Worm (Caenorhabditis elegans) whole organism, L4 larva: ENCODE measurements around the gene byn-1.
A peak's percentile ranks its signal among the peaks of the same experiment; 100 is the strongest.

Source experiments
- D1046.2 ChIP-seq: fragments of 200-800 bp; sonication (Bioruptor generic); IDR thresholded peaks from 2 replicates; pipeline ENCODE4 v1.3.6; 2022; ENCODE audit warnings: missing genetic modification characterization, missing compliant biosample characterization
- F26F4.8 ChIP-seq: fragments of 200-800 bp; sonication (Bioruptor generic); conservative IDR thresholded peaks from 2 replicates; pipeline ENCODE4 v1.3.6; 2022; ENCODE audit warnings: missing genetic modification characterization, missing compliant biosample characterization
- F37D6.2 ChIP-seq: sonication (generic microtip); optimal IDR thresholded peaks from 2 replicates; lab custom pipeline; 2016; ENCODE audit warnings: mild to moderate bottlenecking, missing genetic modification characterization, missing compliant biosample characterization
- F44E2.7 ChIP-seq: fragments of 200-800 bp; sonication (Bioruptor generic); IDR thresholded peaks from 2 replicates; pipeline ENCODE4 v2.1.2; 2022; ENCODE audit warnings: missing genetic modification characterization, missing compliant biosample characterization
- F49E8.2 ChIP-seq: sonication (generic microtip); optimal IDR thresholded peaks from 2 replicates; lab custom pipeline; 2016; ENCODE audit warnings: missing compliant biosample characterization, mild to moderate bottlenecking, missing genetic modification characterization, borderline replicate concordance
- T26A8.4 ChIP-seq: fragments of 200-800 bp; sonication (Bioruptor generic); IDR thresholded peaks from 2 replicates; pipeline ENCODE4 v1.3.6; 2022; ENCODE audit warnings: missing genetic modification characterization, missing compliant biosample characterization
- Y48G9A.11 ChIP-seq: fragments of 200-800 bp; sonication (Bioruptor generic); IDR thresholded peaks from 2 replicates; pipeline ENCODE4 v1.3.6; 2022; ENCODE audit warnings: missing genetic modification reagents, missing genetic modification characterization, missing compliant biosample characterization
- ZK337.2 ChIP-seq: fragments of 200-800 bp; sonication (Bioruptor generic); IDR thresholded peaks from 2 replicates; pipeline ENCODE4 v1.3.6; 2022; ENCODE audit warnings: missing genetic modification reagents, missing genetic modification characterization, missing compliant biosample characterization
- aly-2 ChIP-seq: sonication (generic microtip); optimal IDR thresholded peaks from 2 replicates; lab custom pipeline; 2018; ENCODE audit warnings: missing biosample characterization, missing genetic modification characterization
- attf-4 ChIP-seq: sonication (generic microtip); optimal IDR thresholded peaks from 3 replicates; lab custom pipeline; 2017; ENCODE audit warnings: missing biosample characterization, missing genetic modification characterization
- ceh-28 ChIP-seq: fragments of 150-350 bp; optimal IDR thresholded peaks from 2 replicates; lab custom pipeline; 2014; ENCODE audit warnings: missing biosample characterization, missing genetic modification reagents, missing genetic modification characterization
- ctbp-1 ChIP-seq: fragments of 200-800 bp; sonication (Bioruptor generic); IDR thresholded peaks from 2 replicates; pipeline ENCODE4 v1.3.6; 2022; ENCODE audit warnings: missing genetic modification reagents, missing genetic modification characterization, missing compliant biosample characterization
- daf-12 ChIP-seq: fragments of 150-350 bp; optimal IDR thresholded peaks from 2 replicates; lab custom pipeline; 2014; ENCODE audit warnings: missing biosample characterization, missing genetic modification reagents, missing genetic modification characterization
- daf-16 ChIP-seq, 3 experiments: sonication (generic microtip); optimal IDR thresholded peaks; 2 replicates each; lab custom pipeline; 2016 to 2017; ENCODE audit warnings: missing genetic modification characterization in 3 of 3, missing genetic modification reagents in 3 of 3, mild to moderate bottlenecking in 2 of 3, missing compliant biosample characterization in 2 of 3, missing biosample characterization in 1 of 3, moderate library complexity in 1 of 3
- daf-8 ChIP-seq: fragments of 200-800 bp; sonication (Bioruptor generic); IDR thresholded peaks from 2 replicates; pipeline ENCODE4 v1.3.6; 2022; ENCODE audit warnings: missing genetic modification characterization, missing compliant biosample characterization
- dmd-8 ChIP-seq: fragments of 200-800 bp; sonication (Bioruptor generic); IDR thresholded peaks from 2 replicates; pipeline ENCODE4 v1.3.6; 2022; ENCODE audit warnings: missing genetic modification characterization, missing compliant biosample characterization
- dmd-9 ChIP-seq: fragments of 200-800 bp; sonication (Bioruptor generic); IDR thresholded peaks from 2 replicates; pipeline ENCODE4 v1.3.6; 2022; ENCODE audit warnings: missing genetic modification reagents, missing genetic modification characterization, missing compliant biosample characterization
- dpl-1 ChIP-seq: fragments of 150-350 bp; optimal IDR thresholded peaks from 2 replicates; lab custom pipeline; 2014; ENCODE audit warnings: missing biosample characterization, missing genetic modification reagents, missing genetic modification characterization
- duxl-1 ChIP-seq: sonication (generic microtip); optimal IDR thresholded peaks from 2 replicates; lab custom pipeline; 2016; ENCODE audit warnings: mild to moderate bottlenecking, missing genetic modification characterization, moderate library complexity, missing compliant biosample characterization; ENCODE audit not compliant: poor library complexity
- dve-1 ChIP-seq: sonication (generic microtip); optimal IDR thresholded peaks from 2 replicates; lab custom pipeline; 2017; ENCODE audit warnings: antibody characterized with exemption, mild to moderate bottlenecking, missing genetic modification characterization, missing compliant biosample characterization; ENCODE audit not compliant: insufficient read depth
- fkh-10 ChIP-seq: fragments of 150-350 bp; optimal IDR thresholded peaks from 2 replicates; lab custom pipeline; 2014; ENCODE audit warnings: missing biosample characterization, missing genetic modification reagents, missing genetic modification characterization
- hlh-30 ChIP-seq: sonication (generic microtip); optimal IDR thresholded peaks from 2 replicates; lab custom pipeline; 2017; ENCODE audit warnings: antibody characterized with exemption, mild to moderate bottlenecking, missing genetic modification characterization, missing compliant biosample characterization; ENCODE audit not compliant: insufficient read depth
- hmg-1.1 ChIP-seq: fragments of 200-800 bp; sonication (Bioruptor generic); IDR thresholded peaks from 2 replicates; pipeline ENCODE4 v1.3.6; 2022; ENCODE audit warnings: missing genetic modification reagents, missing genetic modification characterization, missing compliant biosample characterization
- jun-1 ChIP-seq: fragments of 150-350 bp; optimal IDR thresholded peaks from 2 replicates; lab custom pipeline; 2014; ENCODE audit warnings: missing biosample characterization, missing genetic modification reagents, missing genetic modification characterization
- lim-7 ChIP-seq: fragments of 200-800 bp; sonication (Bioruptor generic); IDR thresholded peaks from 2 replicates; pipeline ENCODE4 v1.3.6; 2022; ENCODE audit warnings: missing genetic modification characterization, missing compliant biosample characterization
- lin-13 ChIP-seq: fragments of 150-350 bp; optimal IDR thresholded peaks from 2 replicates; lab custom pipeline; 2014; ENCODE audit warnings: missing biosample characterization, missing genetic modification reagents, missing genetic modification characterization
- lin-38 ChIP-seq: fragments of 200-800 bp; sonication (Bioruptor generic); IDR thresholded peaks from 2 replicates; pipeline ENCODE4 v1.3.6; 2022; ENCODE audit warnings: missing genetic modification reagents, missing genetic modification characterization, missing compliant biosample characterization
- lin-39 ChIP-seq: fragments of 150-350 bp; optimal IDR thresholded peaks from 2 replicates; lab custom pipeline; 2014; ENCODE audit warnings: missing biosample characterization, missing genetic modification reagents, missing genetic modification characterization
- madf-9 ChIP-seq: fragments of 200-800 bp; sonication (Bioruptor generic); conservative IDR thresholded peaks from 2 replicates; pipeline ENCODE4 v1.3.6; 2022; ENCODE audit warnings: missing genetic modification reagents, missing genetic modification characterization, missing compliant biosample characterization
- mdt-29 ChIP-seq: fragments of 200-800 bp; sonication (Bioruptor generic); IDR thresholded peaks from 2 replicates; pipeline ENCODE4 v1.3.6; 2022; ENCODE audit warnings: missing genetic modification reagents, missing genetic modification characterization, missing compliant biosample characterization
- mes-2 ChIP-seq: sonication (generic microtip); optimal IDR thresholded peaks from 2 replicates; lab custom pipeline; 2016; ENCODE audit warnings: missing genotype, mild to moderate bottlenecking, missing genetic modification characterization, missing compliant biosample characterization; ENCODE audit not compliant: poor library complexity, severe bottlenecking
- mxl-2 ChIP-seq: fragments of 200-800 bp; sonication (Bioruptor generic); conservative IDR thresholded peaks from 2 replicates; pipeline ENCODE4 v1.3.6; 2022; ENCODE audit warnings: missing genetic modification reagents, missing genetic modification characterization, missing compliant biosample characterization
- mxl-3 ChIP-seq: fragments of 200-800 bp; sonication (Bioruptor generic); optimal IDR thresholded peaks from 2 replicates; lab custom pipeline; 2018; ENCODE audit warnings: mild to moderate bottlenecking, missing genetic modification characterization, missing compliant biosample characterization
- nhr-10 ChIP-seq: fragments of 150-350 bp; optimal IDR thresholded peaks from 2 replicates; lab custom pipeline; 2014; ENCODE audit warnings: missing biosample characterization, missing genetic modification characterization
- nhr-11 ChIP-seq: fragments of 150-350 bp; optimal IDR thresholded peaks from 2 replicates; lab custom pipeline; 2014; ENCODE audit warnings: missing biosample characterization, missing genetic modification characterization
- nhr-111 ChIP-seq: fragments of 200-800 bp; sonication (Bioruptor generic); optimal IDR thresholded peaks from 2 replicates; lab custom pipeline; 2018; ENCODE audit warnings: mild to moderate bottlenecking, missing genetic modification characterization, missing compliant biosample characterization
- nhr-41 ChIP-seq: fragments of 200-800 bp; sonication (Bioruptor generic); IDR thresholded peaks from 2 replicates; pipeline ENCODE4 v1.3.6; 2022; ENCODE audit warnings: missing genetic modification reagents, missing genetic modification characterization, missing compliant biosample characterization
- nhr-48 ChIP-seq: sonication (generic microtip); optimal IDR thresholded peaks from 2 replicates; lab custom pipeline; 2016; ENCODE audit warnings: mild to moderate bottlenecking, missing genetic modification characterization, missing compliant biosample characterization
- nhr-76 ChIP-seq: fragments of 150-350 bp; optimal IDR thresholded peaks from 2 replicates; lab custom pipeline; 2014; ENCODE audit warnings: missing biosample characterization, missing genetic modification characterization
- pha-4 ChIP-seq, 2 experiments: fragments of 150-350 bp in 1 of 2; fragments of 200-800 bp in 1 of 2; sonication (Bioruptor generic) in 1 of 2; IDR thresholded peaks in 1 of 2; optimal IDR thresholded peaks in 1 of 2; 2 replicates each; pipeline versions ENCODE4 v1.3.6 to Lab custom; 2014 to 2022; ENCODE audit warnings: missing genetic modification characterization in 2 of 2, missing genetic modification reagents in 2 of 2, missing biosample characterization in 1 of 2, missing compliant biosample characterization in 1 of 2
- pqm-1 ChIP-seq: sonication (generic microtip); optimal IDR thresholded peaks from 2 replicates; lab custom pipeline; 2017; ENCODE audit warnings: missing biosample characterization, missing genetic modification characterization
- sdz-12 ChIP-seq: fragments of 200-800 bp; sonication (Bioruptor generic); optimal IDR thresholded peaks from 2 replicates; lab custom pipeline; 2018; ENCODE audit warnings: mild to moderate bottlenecking, missing genetic modification characterization, missing compliant biosample characterization
- snpc-4 ChIP-seq: fragments of 150-350 bp; optimal IDR thresholded peaks from 2 replicates; lab custom pipeline; 2014; ENCODE audit warnings: missing biosample characterization, missing genetic modification characterization
- spr-1 ChIP-seq: sonication (generic microtip); optimal IDR thresholded peaks from 2 replicates; lab custom pipeline; 2016; ENCODE audit warnings: mild to moderate bottlenecking, missing genetic modification characterization, missing compliant biosample characterization
- spr-3 ChIP-seq: fragments of 200-800 bp; sonication (Bioruptor generic); optimal IDR thresholded peaks from 2 replicates; lab custom pipeline; 2018; ENCODE audit warnings: mild to moderate bottlenecking, missing genetic modification characterization, missing compliant biosample characterization
- unc-130 ChIP-seq: sonication (generic microtip); optimal IDR thresholded peaks from 2 replicates; lab custom pipeline; 2016; ENCODE audit warnings: missing genetic modification reagents, missing genetic modification characterization, missing compliant biosample characterization
- unc-39 ChIP-seq: sonication (generic microtip); optimal IDR thresholded peaks from 2 replicates; lab custom pipeline; 2017; ENCODE audit warnings: missing biosample characterization, missing genetic modification characterization
- zag-1 ChIP-seq: fragments of 150-350 bp; optimal IDR thresholded peaks from 2 replicates; lab custom pipeline; 2014; ENCODE audit warnings: missing biosample characterization, missing genetic modification characterization
- zfp-3 ChIP-seq: fragments of 200-800 bp; sonication (Bioruptor generic); conservative IDR thresholded peaks from 2 replicates; pipeline ENCODE4 v1.3.6; 2022; ENCODE audit warnings: missing genetic modification reagents, missing genetic modification characterization, missing compliant biosample characterization

Gene byn-1

DNA sequence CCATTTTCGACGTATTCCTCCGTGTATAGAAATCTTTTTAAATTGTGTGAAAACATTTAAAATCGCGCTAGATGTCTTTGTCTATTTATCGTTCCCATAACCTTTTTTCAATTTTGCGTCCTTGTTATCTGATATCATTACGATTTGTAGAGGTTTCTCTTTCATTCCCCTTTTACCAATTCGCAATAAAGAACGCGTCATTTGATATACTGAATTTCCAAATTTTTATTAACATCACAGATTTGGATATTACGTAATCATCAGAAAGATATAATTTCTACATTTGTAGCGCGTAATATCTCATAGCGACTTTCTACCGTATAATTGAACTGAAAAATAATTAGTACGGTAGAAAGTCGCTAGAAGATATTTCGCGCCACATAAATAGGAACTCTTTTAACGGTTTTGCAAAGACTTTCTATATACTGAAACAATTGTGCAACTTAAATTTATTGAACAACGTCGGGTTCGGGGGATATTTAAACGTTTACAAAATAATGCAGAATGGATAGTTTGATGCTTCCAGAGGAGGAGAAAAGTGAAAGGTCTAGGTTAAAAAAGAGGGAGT lies 27.0 kb downstream of the byn-1 start (continued):
- TF ChIP-seq pqm-1 (tag; lab: Kevin White, UChicago) = no peak
- TF ChIP-seq F44E2.7 = no peak
- TF ChIP-seq lin-39 (tag; lab: Kevin White, UChicago) = no peak
- no peak for TF ChIP-seq D1046.2 (GFP tag; lab: Robert Waterston, UW)
- peak; percentile 53; the same call in 1 of the 2 replicates for TF ChIP-seq pha-4 (GFP tag; IDR thresholded peaks at IDR 0.05; lab: Robert Waterston, UW)
- no peak for TF ChIP-seq pha-4 (tag; optimal IDR thresholded peaks at IDR 0.05; lab: Kevin White, UChicago)
- no peak for TF ChIP-seq nhr-11 (tag; lab: Kevin White, UChicago)
- no peak for TF ChIP-seq mes-2
- 0 out of 2 replicates have a peak, but pooled peaks have one; percentile 6 for TF ChIP-seq T26A8.4 (GFP tag; lab: Robert Waterston, UW)
- peak; percentile 44; the same call in 1 of the 2 replicates for TF ChIP-seq lin-38 (GFP tag; lab: Robert Waterston, UW)
- no peak for TF ChIP-seq snpc-4
- TF ChIP-seq dmd-9 (GFP tag; lab: Robert Waterston, UW) = no peak
- no peak for TF ChIP-seq nhr-48 (tag; lab: Kevin White, UChicago)
- no peak for TF ChIP-seq zfp-3
- no peak for TF ChIP-seq daf-12 (tag; lab: Kevin White, UChicago)
- TF ChIP-seq sdz-12 (GFP tag; lab: Kevin White, UChicago) = no peak
- no peak for TF ChIP-seq mxl-3 (GFP tag; lab: Kevin White, UChicago)
- no peak for TF ChIP-seq attf-4 (tag; lab: Kevin White, UChicago)
- no peak for TF ChIP-seq daf-8 (GFP tag; lab: Robert Waterston, UW)
- TF ChIP-seq daf-16 (GFP tag; optimal IDR thresholded peaks at IDR 0.05; lab: Kevin White, UChicago) = no peak
- TF ChIP-seq daf-16 (tag; optimal IDR thresholded peaks at IDR 0.05; lab: Kevin White, UChicago) = no peak
- TF ChIP-seq lin-13 = peak; percentile 3
- no peak for TF ChIP-seq nhr-10 (tag; lab: Kevin White, UChicago)
- no peak for TF ChIP-seq jun-1 (tag; lab: Kevin White, UChicago)
- TF ChIP-seq nhr-111 (GFP tag; lab: Kevin White, UChicago) = no peak
- TF ChIP-seq mxl-2 (GFP tag; lab: Robert Waterston, UW) = no peak
- no peak for TF ChIP-seq ZK337.2
- no peak for TF ChIP-seq unc-39 (tag; lab: Kevin White, UChicago)
- no peak for TF ChIP-seq fkh-10 (GFP tag; lab: Kevin White, UChicago)
- TF ChIP-seq dmd-8 (GFP tag; lab: Robert Waterston, UW) = no peak
- TF ChIP-seq F49E8.2 (tag; lab: Kevin White, UChicago) = peak; percentile 43
- no peak for TF ChIP-seq hlh-30
- no peak for TF ChIP-seq F37D6.2
- no peak for TF ChIP-seq mdt-29 (GFP tag; lab: Robert Waterston, UW)
- no peak for TF ChIP-seq aly-2 (tag; lab: Kevin White, UChicago)
- TF ChIP-seq madf-9 = no peak
- no peak for TF ChIP-seq duxl-1 (tag; lab: Kevin White, UChicago)
- no peak for TF ChIP-seq nhr-41 (GFP tag; lab: Robert Waterston, UW)
- TF ChIP-seq dpl-1 (GFP tag; lab: Kevin White, UChicago) = no peak
- TF ChIP-seq, all 104 proteins: peak for 13

- TF ChIP-seq Y48G9A.11 (GFP tag; lab: Robert Waterston, UW) = peak; percentile 63; the same call in 1 of the 2 replicates
- no peak for TF ChIP-seq spr-3 (GFP tag; lab: Kevin White, UChicago)
- TF ChIP-seq nhr-111 (GFP tag; lab: Kevin White, UChicago) = no peak
- TF ChIP-seq lin-38 (GFP tag; lab: Robert Waterston, UW) = peak; percentile 56
- no peak for TF ChIP-seq ceh-28 (tag; lab: Kevin White, UChicago)
- peak; percentile 2 for TF ChIP-seq lin-13
- no peak for TF ChIP-seq F26F4.8
- no peak for TF ChIP-seq nhr-76 (tag; lab: Kevin White, UChicago)
- peak; percentile 77 for TF ChIP-seq unc-130 (GFP tag; lab: Kevin White, UChicago)
- peak; percentile 5 for TF ChIP-seq hlh-30
- TF ChIP-seq snpc-4 = no peak
- no peak for TF ChIP-seq zag-1 (tag; lab: Kevin White, UChicago)
- TF ChIP-seq fkh-10 (GFP tag; lab: Kevin White, UChicago) = no peak
- peak; percentile 28; the same call in 1 of the 2 replicates for TF ChIP-seq hmg-1.1 (GFP tag; lab: Robert Waterston, UW)
- no peak for TF ChIP-seq duxl-1 (tag; lab: Kevin White, UChicago)
- no peak for TF ChIP-seq lim-7 (GFP tag; lab: Robert Waterston, UW)
- TF ChIP-seq dve-1 (tag; lab: Kevin White, UChicago) = peak; percentile 57
- TF ChIP-seq ctbp-1 = no peak
- no peak for TF ChIP-seq spr-1 (tag; lab: Kevin White, UChicago)
Observed at ce11 chrIII:6961167-6961566, 29.4 kb downstream of the byn-1 start.
